Fruit fly (Drosophila melanogaster): ENCODE measurements around the gene CG45307.

DNA sequence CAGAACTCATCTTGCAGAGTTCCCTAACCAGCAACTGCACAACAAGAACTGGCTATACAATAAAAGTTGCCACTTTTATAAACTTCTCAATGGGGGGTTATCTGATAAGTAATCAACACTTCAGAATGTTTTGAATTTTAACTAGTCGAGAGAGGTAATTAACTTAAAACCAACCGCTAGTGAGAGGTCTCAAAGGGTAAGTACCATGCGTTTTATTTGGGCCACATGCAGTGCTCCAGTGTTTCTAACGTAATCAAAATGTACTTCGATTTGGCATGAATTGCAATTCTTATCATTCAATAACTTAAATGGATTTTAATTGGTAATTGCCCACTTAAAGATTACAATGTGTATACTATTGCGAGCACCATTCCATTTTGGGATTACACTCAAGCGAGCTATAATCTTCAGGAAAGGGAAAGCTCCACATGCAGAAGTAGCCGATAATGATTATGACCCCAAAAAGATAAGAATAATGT is 16.8 kb upstream of the CG45307 start, which contains the start of gene LManIII:
- TF ChIP-seq Mnt (GFP tag; optimal IDR thresholded peaks at IDR 0.05) (no peak), CG14711 (tag; optimal IDR thresholded peaks at IDR 0.05) (no peak), CG12768 (GFP tag; optimal IDR thresholded peaks at IDR 0.05) (no peak), bab1 (GFP tag; optimal IDR thresholded peaks at IDR 0.05) (no peak), CG1620 (GFP tag; optimal IDR thresholded peaks at IDR 0.05) (no peak), CG5204 (GFP tag; optimal IDR thresholded peaks at IDR 0.05) (no peak), CG33017 (tag; optimal IDR thresholded peaks at IDR 0.05) (no peak), CG7045 (GFP tag; optimal IDR thresholded peaks at IDR 0.05) (no peak)
